Worm (Caenorhabditis elegans) whole organism, midembryonic: ENCODE results near the gene alg-4.

Experiments
- T22C8.4 ChIP-seq: fragments of 200-800 bp; sonication (Bioruptor generic); IDR thresholded peaks from 2 replicates; pipeline ENCODE4 v1.3.6; 2022; ENCODE audit warnings: missing genetic modification characterization, missing compliant biosample characterization
- flt-1 ChIP-seq: fragments of 200-800 bp; sonication (Bioruptor generic); IDR thresholded peaks from 2 replicates; pipeline ENCODE4 v1.3.6; 2022; ENCODE audit warnings: missing genetic modification characterization, missing compliant biosample characterization
- med-1 ChIP-seq: sonication (generic microtip); optimal IDR thresholded peaks from 2 replicates; lab custom pipeline; 2017; ENCODE audit warnings: missing genetic modification characterization, mild to moderate bottlenecking, missing compliant biosample characterization, antibody characterized with exemption, missing genetic modification reagents; ENCODE audit not compliant: insufficient read depth
- ref-1 ChIP-seq: fragments of 200-800 bp; sonication (Bioruptor generic); conservative IDR thresholded peaks from 2 replicates; pipeline ENCODE4 v1.3.6; 2022; ENCODE audit warnings: missing genetic modification reagents, missing genetic modification characterization, missing compliant biosample characterization
- ztf-23 ChIP-seq: fragments of 200-800 bp; sonication (Bioruptor generic); IDR thresholded peaks from 2 replicates; pipeline ENCODE4 v1.3.6; 2022; ENCODE audit warnings: missing genetic modification reagents, missing genetic modification characterization, missing compliant biosample characterization

- no peak for TF ChIP-seq flt-1
- no peak for TF ChIP-seq ref-1 (GFP tag; lab: Robert Waterston, UW)
- TF ChIP-seq med-1, result no peak
- TF ChIP-seq T22C8.4, result no peak
- TF ChIP-seq ztf-23 (GFP tag; lab: Robert Waterston, UW), result no peak
Measured at ce11 chrIII:9871032-9871431, 20.2 kb downstream of the alg-4 start, which contains the start of gene ZK757.1.
